Worm (Caenorhabditis elegans) whole organism, L4/young adult: ENCODE results near the gene mib-1.

Experiments
- W03F9.2 ChIP-seq: fragments of 150-350 bp; optimal IDR thresholded peaks from 2 replicates; lab custom pipeline; 2014; ENCODE audit warnings: missing biosample characterization, missing genetic modification characterization
- dao-5 ChIP-seq: sonication (generic microtip); optimal IDR thresholded peaks from 2 replicates; lab custom pipeline; 2016; ENCODE audit warnings: missing genotype, missing genetic modification characterization, moderate library complexity, missing compliant biosample characterization
- him-1 ChIP-seq: sonication (generic microtip); optimal IDR thresholded peaks from 2 replicates; lab custom pipeline; 2016; ENCODE audit warnings: missing genotype, missing genetic modification reagents, missing genetic modification characterization, missing compliant biosample characterization

- TF ChIP-seq W03F9.2 (tag; lab: Kevin White, UChicago) (no peak), dao-5 (tag; lab: Kevin White, UChicago) (no peak), him-1 (tag; lab: Kevin White, UChicago) (no peak)
Measured at ce11 chrIII:11238309-11238708, 52.2 kb downstream of the mib-1 start.
